Worm (Caenorhabditis elegans) whole organism, young adult: ENCODE data around the gene cdt-2.
"Not testable (repeated sequence)": the region's sequence is repeated elsewhere in the genome, so short reads cannot be mapped to it uniquely, and the experiment has no call there.

Experiments
- F23B12.7 ChIP-seq: sonication (generic microtip); optimal IDR thresholded peaks from 2 replicates; lab custom pipeline; 2017; ENCODE audit warnings: missing genetic modification characterization, mild to moderate bottlenecking, missing compliant biosample characterization, antibody characterized with exemption, moderate library complexity; ENCODE audit not compliant: insufficient read depth
- F33H1.4 ChIP-seq: fragments of 200-800 bp; sonication (Bioruptor generic); IDR thresholded peaks from 2 replicates; pipeline ENCODE4 v1.3.6; 2022; ENCODE audit warnings: missing genetic modification reagents, missing genetic modification characterization, missing compliant biosample characterization
- F37B4.10 ChIP-seq: fragments of 200-800 bp; sonication (Bioruptor generic); IDR thresholded peaks from 2 replicates; pipeline ENCODE4 v1.3.6; 2022; ENCODE audit warnings: missing genetic modification characterization, missing compliant biosample characterization
- F57C9.4 ChIP-seq: sonication (generic microtip); optimal IDR thresholded peaks from 2 replicates; lab custom pipeline; 2017; ENCODE audit warnings: mild to moderate bottlenecking, missing genetic modification characterization, missing compliant biosample characterization
- Y56A3A.18 ChIP-seq: fragments of 200-800 bp; sonication (Bioruptor generic); IDR thresholded peaks from 2 replicates; pipeline ENCODE4 v1.3.6; 2022; ENCODE audit warnings: missing genetic modification reagents, missing genetic modification characterization, missing compliant biosample characterization
- Y79H2A.3 ChIP-seq: fragments of 200-800 bp; sonication (Bioruptor generic); conservative IDR thresholded peaks from 2 replicates; pipeline ENCODE4 v1.3.6; 2022; ENCODE audit warnings: missing genetic modification reagents, missing genetic modification characterization, missing compliant biosample characterization
- aptf-3 ChIP-seq: fragments of 200-800 bp; sonication (Bioruptor generic); IDR thresholded peaks from 2 replicates; pipeline ENCODE4 v1.3.6; 2022; ENCODE audit warnings: missing genetic modification characterization, missing compliant biosample characterization
- athp-1 ChIP-seq: sonication (generic microtip); optimal IDR thresholded peaks from 2 replicates; lab custom pipeline; 2017; ENCODE audit warnings: mild to moderate bottlenecking, missing genetic modification characterization, missing compliant biosample characterization
- attf-3 ChIP-seq: fragments of 200-800 bp; sonication (Bioruptor generic); conservative IDR thresholded peaks from 2 replicates; pipeline ENCODE4 v1.3.6; 2022; ENCODE audit warnings: missing genetic modification reagents, missing genetic modification characterization, missing compliant biosample characterization
- attf-5 ChIP-seq: fragments of 200-800 bp; sonication (Bioruptor generic); optimal IDR thresholded peaks from 2 replicates; lab custom pipeline; 2018; ENCODE audit warnings: mild to moderate bottlenecking, missing genetic modification characterization, missing compliant biosample characterization
- attf-6 ChIP-seq: fragments of 200-800 bp; sonication (Bioruptor generic); IDR thresholded peaks from 2 replicates; pipeline ENCODE4 v1.3.6; 2022; ENCODE audit warnings: missing genetic modification reagents, missing genetic modification characterization, missing compliant biosample characterization
- bed-1 ChIP-seq: fragments of 200-800 bp; sonication (Bioruptor generic); IDR thresholded peaks from 2 replicates; pipeline ENCODE4 v1.3.6; 2022; ENCODE audit warnings: missing genetic modification reagents, missing genetic modification characterization, missing compliant biosample characterization
- ccch-3 ChIP-seq: fragments of 200-800 bp; sonication (Bioruptor generic); optimal IDR thresholded peaks from 2 replicates; lab custom pipeline; 2018; ENCODE audit warnings: mild to moderate bottlenecking, missing genetic modification characterization, missing compliant biosample characterization
- ceh-27 ChIP-seq: fragments of 200-800 bp; sonication (Bioruptor generic); optimal IDR thresholded peaks from 2 replicates; lab custom pipeline; 2018; ENCODE audit warnings: mild to moderate bottlenecking, missing genetic modification characterization, moderate library complexity, missing compliant biosample characterization
- ceh-58 ChIP-seq: fragments of 200-800 bp; sonication (Bioruptor generic); IDR thresholded peaks from 2 replicates; pipeline ENCODE4 v1.3.6; 2022; ENCODE audit warnings: missing genetic modification characterization, missing compliant biosample characterization
- ceh-91 ChIP-seq: fragments of 200-800 bp; sonication (Bioruptor generic); IDR thresholded peaks from 2 replicates; pipeline ENCODE4 v1.3.6; 2022; ENCODE audit warnings: missing genetic modification reagents, missing genetic modification characterization, missing compliant biosample characterization
- dox-1 ChIP-seq: fragments of 200-800 bp; sonication (Bioruptor generic); IDR thresholded peaks from 2 replicates; pipeline ENCODE4 v1.3.6; 2022; ENCODE audit warnings: missing genetic modification reagents, missing genetic modification characterization, missing compliant biosample characterization
- efl-1 ChIP-seq: fragments of 150-350 bp; optimal IDR thresholded peaks from 2 replicates; lab custom pipeline; 2014; ENCODE audit warnings: missing biosample characterization, missing genetic modification reagents, missing genetic modification characterization
- gei-17 ChIP-seq: fragments of 200-800 bp; sonication (Bioruptor generic); optimal IDR thresholded peaks from 2 replicates; lab custom pipeline; 2018; ENCODE audit warnings: mild to moderate bottlenecking, missing genetic modification characterization, missing compliant biosample characterization
- hlh-26 ChIP-seq: fragments of 200-800 bp; sonication (Bioruptor generic); conservative IDR thresholded peaks from 2 replicates; pipeline ENCODE4 v1.3.6; 2022; ENCODE audit warnings: missing genetic modification reagents, missing genetic modification characterization, missing compliant biosample characterization
- hmg-1.2 ChIP-seq: fragments of 200-800 bp; sonication (Bioruptor generic); IDR thresholded peaks from 2 replicates; pipeline ENCODE4 v1.3.6; 2022; ENCODE audit warnings: missing genetic modification reagents, missing genetic modification characterization, missing compliant biosample characterization
- hmg-20 ChIP-seq: fragments of 200-800 bp; sonication (Bioruptor generic); IDR thresholded peaks from 2 replicates; pipeline ENCODE4 v1.3.6; 2022; ENCODE audit warnings: missing genetic modification reagents, missing genetic modification characterization, missing compliant biosample characterization
- hrde-1 ChIP-seq: sonication (generic microtip); optimal IDR thresholded peaks from 2 replicates; lab custom pipeline; 2016; ENCODE audit warnings: missing genetic modification characterization, mild to moderate bottlenecking, missing compliant biosample characterization, moderate library complexity, missing genotype, missing genetic modification reagents, borderline replicate concordance
- lag-1 ChIP-seq: fragments of 200-800 bp; sonication (Bioruptor generic); IDR thresholded peaks from 2 replicates; pipeline ENCODE4 v1.3.6; 2022; ENCODE audit warnings: missing genetic modification reagents, missing genetic modification characterization, missing compliant biosample characterization
- let-607 ChIP-seq, 2 experiments: fragments of 200-800 bp in 1 of 2; sonication (Bioruptor generic) in 1 of 2; sonication (generic microtip) in 1 of 2; optimal IDR thresholded peaks; 2 replicates each; lab custom pipeline; 2016 to 2018; ENCODE audit warnings: mild to moderate bottlenecking in 2 of 2, missing compliant biosample characterization in 2 of 2, missing genetic modification characterization in 2 of 2, moderate library complexity in 2 of 2, missing genotype in 1 of 2
- lin-54 ChIP-seq: fragments of 200-800 bp; sonication (Bioruptor generic); optimal IDR thresholded peaks from 2 replicates; lab custom pipeline; 2018; ENCODE audit warnings: mild to moderate bottlenecking, missing genetic modification characterization, missing compliant biosample characterization
- lir-1 ChIP-seq: fragments of 200-800 bp; sonication (Bioruptor generic); conservative IDR thresholded peaks from 2 replicates; pipeline ENCODE4 v1.3.6; 2022; ENCODE audit warnings: missing genetic modification reagents, missing genetic modification characterization, missing compliant biosample characterization
- nhr-179 ChIP-seq: sonication (generic microtip); optimal IDR thresholded peaks from 2 replicates; lab custom pipeline; 2016; ENCODE audit warnings: mild to moderate bottlenecking, missing genetic modification characterization, missing compliant biosample characterization
- nhr-27 ChIP-seq: fragments of 200-800 bp; sonication (Bioruptor generic); optimal IDR thresholded peaks from 2 replicates; lab custom pipeline; 2018; ENCODE audit warnings: mild to moderate bottlenecking, missing genetic modification characterization, moderate library complexity, missing compliant biosample characterization
- nhr-80 ChIP-seq: sonication (generic microtip); optimal IDR thresholded peaks from 2 replicates; lab custom pipeline; 2016; ENCODE audit warnings: missing genetic modification characterization, missing compliant biosample characterization
- pha-4 ChIP-seq: fragments of 150-350 bp; sonication (generic microtip); optimal IDR thresholded peaks from 2 replicates; lab custom pipeline; 2014; ENCODE audit warnings: missing biosample characterization, missing genetic modification reagents, missing genetic modification characterization
- rcor-1 ChIP-seq: fragments of 200-800 bp; sonication (Bioruptor generic); IDR thresholded peaks from 2 replicates; pipeline ENCODE4 v1.3.6; 2022; ENCODE audit warnings: missing genetic modification reagents, missing genetic modification characterization, missing compliant biosample characterization
- snpc-1.1 ChIP-seq: sonication (generic microtip); optimal IDR thresholded peaks from 2 replicates; lab custom pipeline; 2017; ENCODE audit warnings: missing genetic modification characterization, mild to moderate bottlenecking, missing compliant biosample characterization, antibody characterized with exemption, moderate library complexity, missing genotype, missing genetic modification reagents; ENCODE audit not compliant: insufficient read depth
- snpc-4 ChIP-seq, 5 experiments: fragments of 150-350 bp in 1 of 5; sonication (generic microtip) in 4 of 5; optimal IDR thresholded peaks; 2 replicates each; lab custom pipeline; 2014 to 2018; ENCODE audit warnings: missing genetic modification characterization in 5 of 5, missing biosample characterization in 3 of 5, antibody characterized with exemption in 2 of 5, mild to moderate bottlenecking in 2 of 5, missing compliant biosample characterization in 2 of 5, missing genotype in 2 of 5, moderate library complexity in 2 of 5, missing genetic modification reagents in 1 of 5
- tbx-9 ChIP-seq: sonication (generic microtip); optimal IDR thresholded peaks from 2 replicates; lab custom pipeline; 2016; ENCODE audit warnings: borderline replicate concordance, missing genetic modification characterization, inconsistent platforms, missing compliant biosample characterization
- tlf-1 ChIP-seq: fragments of 200-800 bp; sonication (Bioruptor generic); optimal IDR thresholded peaks from 2 replicates; lab custom pipeline; 2018; ENCODE audit warnings: mild to moderate bottlenecking, missing genetic modification characterization, missing compliant biosample characterization
- xnd-1 ChIP-seq: sonication (generic microtip); optimal IDR thresholded peaks from 2 replicates; lab custom pipeline; 2016; ENCODE audit warnings: missing genotype, missing genetic modification reagents, missing genetic modification characterization, missing compliant biosample characterization
- ztf-18 ChIP-seq: sonication (generic microtip); optimal IDR thresholded peaks from 2 replicates; lab custom pipeline; 2016; ENCODE audit warnings: missing genotype, mild to moderate bottlenecking, missing genetic modification characterization, missing compliant biosample characterization
- ztf-3 ChIP-seq: fragments of 200-800 bp; sonication (Bioruptor generic); optimal IDR thresholded peaks from 2 replicates; lab custom pipeline; 2018; ENCODE audit warnings: mild to moderate bottlenecking, missing genetic modification characterization, missing compliant biosample characterization

cdt-2 gene

ce11 chrV:14990843-14991242, at the start of gene cdt-2, which contains the start of gene T01C3.2:
Gene cdt-2, minus strand, starts transcription at chrV:14991126.
Gene T01C3.2, plus strand, starts transcription at chrV:14991168.
- TF ChIP-seq Y79H2A.3 (GFP tag; lab: Robert Waterston, UW) (no peak), efl-1 (GFP tag; lab: Kevin White, UChicago) (peak; percentile 32), attf-3 (GFP tag; lab: Robert Waterston, UW) (peak; percentile 91)
- TF ChIP-seq, all 124 proteins: peak for 2

DNA sequence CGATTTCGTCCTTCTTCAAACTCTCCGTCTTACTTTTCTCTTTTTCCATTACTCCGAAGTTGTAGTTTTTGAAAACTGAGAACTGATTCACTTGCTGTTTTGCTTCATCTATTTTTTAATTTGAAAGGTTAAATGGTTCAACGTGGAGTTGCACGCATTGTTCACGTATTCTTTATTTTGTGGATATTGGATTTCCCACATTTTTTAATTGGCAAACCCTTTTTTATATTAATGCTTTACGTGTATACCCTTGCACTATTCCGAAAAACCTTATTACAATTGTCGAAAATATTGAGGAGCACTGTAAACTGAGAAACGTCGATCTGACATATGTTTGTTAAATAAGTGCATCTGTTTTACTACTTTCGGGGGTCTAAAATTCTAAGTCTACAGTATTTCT, 45.8 kb upstream of the cdt-2 start, which contains the start of gene melo-3:
Gene melo-3 (minus strand): TSS at position 101 of the 400 bp plus-strand sequence.
- not testable (repeated sequence) for TF ChIP-seq ceh-27 (GFP tag; lab: Kevin White, UChicago); dox-1 (GFP tag; lab: Robert Waterston, UW); F23B12.7
- TF ChIP-seq, all 124 proteins: peak for 0; not testable (repeated sequence) for 124

DNA sequence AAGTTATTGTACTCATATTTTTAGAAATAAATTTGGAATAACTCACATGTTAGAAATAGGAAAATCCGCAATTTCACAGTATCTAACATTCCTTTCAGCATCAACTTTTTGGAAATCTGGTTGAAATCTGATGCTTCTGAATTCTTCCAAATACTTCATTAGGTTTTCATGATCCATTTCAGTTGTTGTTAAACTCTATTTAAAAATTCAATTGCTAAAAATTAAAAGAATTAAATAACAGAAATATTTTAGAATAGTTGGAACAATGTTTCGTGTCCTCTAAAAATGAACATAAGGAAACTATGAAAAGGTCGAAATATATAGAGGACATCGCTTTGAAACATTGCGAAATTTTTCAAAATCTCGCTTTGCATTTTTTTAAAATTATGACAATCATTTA, 40.4 kb upstream of the cdt-2 start, which contains the start of gene cng-1:
Gene cng-1 (minus strand): TSS at position 101 of the 400 bp plus-strand sequence.
- not testable (repeated sequence) for TF ChIP-seq hlh-26 (GFP tag; lab: Robert Waterston, UW); ceh-91 (GFP tag; lab: Robert Waterston, UW); tbx-9 (tag; lab: Kevin White, UChicago)

ce11 chrV:15028896-15029519, 38.1 kb upstream of the cdt-2 start, which contains the start of gene F14H8.8:
Gene F14H8.8, plus strand, starts transcription at chrV:15029469.
- no peak for TF ChIP-seq gei-17 (GFP tag; lab: Kevin White, UChicago)
- no peak for TF ChIP-seq lir-1 (GFP tag; lab: Robert Waterston, UW)
- no peak for TF ChIP-seq attf-5 (GFP tag; lab: Kevin White, UChicago)
- TF ChIP-seq ceh-91 (GFP tag; lab: Robert Waterston, UW) = peak; percentile 37; the same call in 1 of the 2 replicates
- TF ChIP-seq hrde-1 (tag; lab: Kevin White, UChicago) = peak; percentile 3
- TF ChIP-seq snpc-1.1 (tag; lab: Kevin White, UChicago) = peak; percentile 97
- TF ChIP-seq F57C9.4 (tag; lab: Kevin White, UChicago) = no peak
- TF ChIP-seq nhr-80 = no peak
- TF ChIP-seq lin-54 (GFP tag; lab: Kevin White, UChicago) = peak; percentile 47
- no peak for TF ChIP-seq aptf-3 (GFP tag; lab: Robert Waterston, UW)
- TF ChIP-seq athp-1 (tag; lab: Kevin White, UChicago) = peak; percentile 15
- TF ChIP-seq Y79H2A.3 (GFP tag; lab: Robert Waterston, UW) = no peak
- no peak for TF ChIP-seq Y56A3A.18 (GFP tag; lab: Robert Waterston, UW)
- peak; percentile 96 for TF ChIP-seq snpc-4 (GFP tag; optimal IDR thresholded peaks at IDR 0.05; lab: Kevin White, UChicago)
- TF ChIP-seq snpc-4 (tag; optimal IDR thresholded peaks at IDR 0.05; lab: Kevin White, UChicago) = peak; percentile 87 to 98 (median 96)
- TF ChIP-seq pha-4 (tag; lab: Kevin White, UChicago) = no peak
- no peak for TF ChIP-seq ceh-58 (GFP tag; lab: Robert Waterston, UW)
- TF ChIP-seq rcor-1 (GFP tag; lab: Robert Waterston, UW) = peak; percentile 80
- no peak for TF ChIP-seq tbx-9 (tag; lab: Kevin White, UChicago)
- peak; percentile 73 for TF ChIP-seq hmg-1.2
- no peak for TF ChIP-seq ztf-18 (tag; lab: Kevin White, UChicago)
- peak; percentile 65 for TF ChIP-seq F33H1.4 (GFP tag; lab: Robert Waterston, UW)
- TF ChIP-seq ccch-3 (GFP tag; lab: Kevin White, UChicago) = no peak
- TF ChIP-seq attf-6 (GFP tag; lab: Robert Waterston, UW) = peak; percentile 72
- TF ChIP-seq nhr-179 (tag; lab: Kevin White, UChicago) = no peak
- TF ChIP-seq tlf-1 (GFP tag; lab: Kevin White, UChicago) = peak; percentile 30
- no peak for TF ChIP-seq ztf-3 (GFP tag; lab: Kevin White, UChicago)
- TF ChIP-seq hmg-20 (GFP tag; lab: Robert Waterston, UW) = no peak
- no peak for TF ChIP-seq F37B4.10 (GFP tag; lab: Robert Waterston, UW)
- no peak for TF ChIP-seq lag-1 (GFP tag; lab: Robert Waterston, UW)
- no peak for TF ChIP-seq bed-1 (GFP tag; lab: Robert Waterston, UW)
- no peak for TF ChIP-seq let-607 (tag; optimal IDR thresholded peaks at IDR 0.05; lab: Kevin White, UChicago)
- TF ChIP-seq nhr-27 = no peak
- peak; percentile 46 for TF ChIP-seq xnd-1 (tag; lab: Kevin White, UChicago)
- peak; percentile 79 for TF ChIP-seq dox-1 (GFP tag; lab: Robert Waterston, UW)
